Worm (Caenorhabditis elegans) whole organism, L2 larva: Measurements from ENCODE around the gene cal-7.

Experiments
- C34F6.9 ChIP-seq: fragments of 150-350 bp; optimal IDR thresholded peaks from 2 replicates; lab custom pipeline; 2014; ENCODE audit warnings: missing biosample characterization, missing genetic modification characterization
- F13H6.1 ChIP-seq: sonication (generic microtip); optimal IDR thresholded peaks from 2 replicates; lab custom pipeline; 2016; ENCODE audit warnings: missing genetic modification characterization, missing compliant biosample characterization
- R02D3.7 ChIP-seq: fragments of 150-350 bp; optimal IDR thresholded peaks from 2 replicates; lab custom pipeline; 2014; ENCODE audit warnings: missing biosample characterization, missing genetic modification characterization
- Y55F3AM.14 ChIP-seq: fragments of 200-800 bp; sonication (Bioruptor generic); optimal IDR thresholded peaks from 2 replicates; lab custom pipeline; 2018; ENCODE audit warnings: mild to moderate bottlenecking, missing genetic modification characterization, missing compliant biosample characterization
- ZK546.5 ChIP-seq: sonication (generic microtip); optimal IDR thresholded peaks from 2 replicates; lab custom pipeline; 2017; ENCODE audit warnings: missing biosample characterization, missing genetic modification characterization
- alr-1 ChIP-seq: fragments of 150-350 bp; optimal IDR thresholded peaks from 2 replicates; lab custom pipeline; 2014; ENCODE audit warnings: missing biosample characterization, missing genetic modification characterization
- aly-2 ChIP-seq: fragments of 150-350 bp; optimal IDR thresholded peaks from 2 replicates; lab custom pipeline; 2014; ENCODE audit warnings: missing biosample characterization, missing genetic modification characterization
- ama-1 ChIP-seq: fragments of 150-350 bp; optimal IDR thresholded peaks from 2 replicates; lab custom pipeline; 2018; ENCODE audit warnings: inconsistent platforms
- blmp-1 ChIP-seq: sonication (generic microtip); optimal IDR thresholded peaks from 2 replicates; lab custom pipeline; 2017; ENCODE audit warnings: missing genetic modification characterization, mild to moderate bottlenecking, missing compliant biosample characterization, antibody characterized with exemption, moderate library complexity; ENCODE audit not compliant: insufficient read depth
- ceh-16 ChIP-seq: fragments of 150-350 bp; optimal IDR thresholded peaks from 2 replicates; lab custom pipeline; 2014; ENCODE audit warnings: missing biosample characterization, missing genetic modification characterization
- ceh-82 ChIP-seq: fragments of 150-350 bp; optimal IDR thresholded peaks from 2 replicates; lab custom pipeline; 2014; ENCODE audit warnings: missing biosample characterization, missing genetic modification characterization
- crh-2 ChIP-seq: sonication (generic microtip); optimal IDR thresholded peaks from 2 replicates; lab custom pipeline; 2017; ENCODE audit warnings: missing biosample characterization, missing genetic modification characterization
- dmd-4 ChIP-seq: sonication (generic microtip); optimal IDR thresholded peaks from 2 replicates; lab custom pipeline; 2017; ENCODE audit warnings: missing biosample characterization, missing genetic modification characterization
- egl-27 ChIP-seq: sonication (generic microtip); optimal IDR thresholded peaks from 3 replicates; lab custom pipeline; 2017; ENCODE audit warnings: missing biosample characterization, missing genetic modification reagents, missing genetic modification characterization
- elt-1 ChIP-seq: fragments of 150-350 bp; optimal IDR thresholded peaks from 2 replicates; lab custom pipeline; 2014; ENCODE audit warnings: missing biosample characterization, missing genetic modification characterization
- elt-3 ChIP-seq: sonication (generic microtip); optimal IDR thresholded peaks from 2 replicates; lab custom pipeline; 2017; ENCODE audit warnings: missing biosample characterization, missing genetic modification characterization
- fos-1 ChIP-seq: fragments of 150-350 bp; optimal IDR thresholded peaks from 2 replicates; lab custom pipeline; 2014; ENCODE audit warnings: missing biosample characterization, missing genetic modification characterization
- gmeb-1 ChIP-seq: fragments of 150-350 bp; optimal IDR thresholded peaks from 2 replicates; lab custom pipeline; 2014; ENCODE audit warnings: missing biosample characterization, missing genetic modification characterization
- lin-11 ChIP-seq: fragments of 150-350 bp; sonication (generic microtip); optimal IDR thresholded peaks from 2 replicates; lab custom pipeline; 2014; ENCODE audit warnings: missing biosample characterization, missing genetic modification characterization, inconsistent platforms, mixed read lengths
- lin-13 ChIP-seq: fragments of 150-350 bp; optimal IDR thresholded peaks from 2 replicates; lab custom pipeline; 2014; ENCODE audit warnings: missing biosample characterization, missing genetic modification reagents, missing genetic modification characterization
- lin-39 ChIP-seq: fragments of 150-350 bp; optimal IDR thresholded peaks from 2 replicates; lab custom pipeline; 2014; ENCODE audit warnings: missing biosample characterization, missing genetic modification reagents, missing genetic modification characterization
- lsy-2 ChIP-seq, 2 experiments: fragments of 150-350 bp in 1 of 2; sonication (generic microtip) in 1 of 2; optimal IDR thresholded peaks; 2 replicates each; lab custom pipeline; 2014 to 2017; ENCODE audit warnings: missing biosample characterization in 2 of 2, missing genetic modification characterization in 2 of 2
- mab-5 ChIP-seq: fragments of 150-350 bp; optimal IDR thresholded peaks from 2 replicates; lab custom pipeline; 2014; ENCODE audit warnings: missing biosample characterization, missing genetic modification characterization
- mbf-1 ChIP-seq: sonication (generic microtip); optimal IDR thresholded peaks from 2 replicates; lab custom pipeline; 2017; ENCODE audit warnings: missing biosample characterization, missing genetic modification characterization
- mdl-1 ChIP-seq, 2 experiments: fragments of 150-350 bp in 1 of 2; sonication (generic microtip) in 1 of 2; optimal IDR thresholded peaks; 2 replicates each; lab custom pipeline; 2017; ENCODE audit warnings: missing biosample characterization in 2 of 2, missing genetic modification characterization in 2 of 2
- nhr-10 ChIP-seq: sonication (generic microtip); optimal IDR thresholded peaks from 2 replicates; lab custom pipeline; 2017; ENCODE audit warnings: missing biosample characterization, missing genetic modification characterization
- nhr-11 ChIP-seq: fragments of 150-350 bp; optimal IDR thresholded peaks from 2 replicates; lab custom pipeline; 2014; ENCODE audit warnings: missing biosample characterization, missing genetic modification characterization
- nhr-12 ChIP-seq: fragments of 150-350 bp; optimal IDR thresholded peaks from 2 replicates; lab custom pipeline; 2014; ENCODE audit warnings: missing biosample characterization, missing genetic modification characterization
- nhr-129 ChIP-seq: fragments of 150-350 bp; optimal IDR thresholded peaks from 2 replicates; lab custom pipeline; 2014; ENCODE audit warnings: missing biosample characterization, missing genetic modification characterization
- nhr-21 ChIP-seq: fragments of 150-350 bp; optimal IDR thresholded peaks from 2 replicates; lab custom pipeline; 2014; ENCODE audit warnings: missing biosample characterization, missing genetic modification characterization
- nhr-23 ChIP-seq: fragments of 150-350 bp; optimal IDR thresholded peaks from 2 replicates; lab custom pipeline; 2014; ENCODE audit warnings: missing biosample characterization, missing genetic modification reagents, missing genetic modification characterization
- nhr-237 ChIP-seq: fragments of 150-350 bp; optimal IDR thresholded peaks from 2 replicates; lab custom pipeline; 2014; ENCODE audit warnings: missing biosample characterization, missing genetic modification characterization
- nhr-25 ChIP-seq: fragments of 150-350 bp; sonication (generic microtip); optimal IDR thresholded peaks from 3 replicates; lab custom pipeline; 2014; ENCODE audit warnings: missing biosample characterization, missing genetic modification characterization
- nhr-6 ChIP-seq: fragments of 150-350 bp; optimal IDR thresholded peaks from 2 replicates; lab custom pipeline; 2014; ENCODE audit warnings: missing biosample characterization, missing genetic modification characterization
- nhr-77 ChIP-seq: fragments of 150-350 bp; optimal IDR thresholded peaks from 2 replicates; lab custom pipeline; 2014; ENCODE audit warnings: missing biosample characterization, missing genetic modification characterization
- peb-1 ChIP-seq: fragments of 150-350 bp; optimal IDR thresholded peaks from 2 replicates; lab custom pipeline; 2014; ENCODE audit warnings: missing biosample characterization, missing genetic modification characterization
- sem-4 ChIP-seq: fragments of 150-350 bp; optimal IDR thresholded peaks from 2 replicates; lab custom pipeline; 2014; ENCODE audit warnings: missing biosample characterization, missing genetic modification reagents, missing genetic modification characterization
- skn-1 ChIP-seq: sonication (generic microtip); optimal IDR thresholded peaks from 2 replicates; lab custom pipeline; 2017; ENCODE audit warnings: missing biosample characterization, missing genetic modification characterization
- sma-3 ChIP-seq: sonication (generic microtip); optimal IDR thresholded peaks from 2 replicates; lab custom pipeline; 2016; ENCODE audit warnings: missing genetic modification reagents, missing genetic modification characterization, missing compliant biosample characterization
- sma-9 ChIP-seq, 2 experiments: fragments of 150-350 bp in 1 of 2; sonication (generic microtip) in 1 of 2; optimal IDR thresholded peaks; 2 replicates each; lab custom pipeline; 2014 to 2016; ENCODE audit warnings: missing genetic modification characterization in 2 of 2, mild to moderate bottlenecking in 1 of 2, missing biosample characterization in 1 of 2, missing compliant biosample characterization in 1 of 2, missing genetic modification reagents in 1 of 2, moderate library complexity in 1 of 2
- snpc-4 ChIP-seq: fragments of 150-350 bp; optimal IDR thresholded peaks from 2 replicates; lab custom pipeline; 2014; ENCODE audit warnings: missing biosample characterization, missing genetic modification characterization
- unc-39 ChIP-seq: fragments of 150-350 bp; optimal IDR thresholded peaks from 2 replicates; lab custom pipeline; 2014; ENCODE audit warnings: missing biosample characterization, missing genetic modification characterization
- unc-55 ChIP-seq: fragments of 150-350 bp; sonication (generic microtip); optimal IDR thresholded peaks from 3 replicates; lab custom pipeline; 2014; ENCODE audit warnings: missing biosample characterization, missing genetic modification reagents, missing genetic modification characterization
- unc-62 ChIP-seq: fragments of 150-350 bp; optimal IDR thresholded peaks from 2 replicates; lab custom pipeline; 2014; ENCODE audit warnings: missing biosample characterization, missing genetic modification reagents, missing genetic modification characterization
- zag-1 ChIP-seq: fragments of 150-350 bp; optimal IDR thresholded peaks from 2 replicates; lab custom pipeline; 2014; ENCODE audit warnings: missing biosample characterization, missing genetic modification characterization
- ztf-1 ChIP-seq: fragments of 200-800 bp; sonication (Bioruptor generic); conservative IDR thresholded peaks from 2 replicates; pipeline ENCODE4 v1.3.6; 2022; ENCODE audit warnings: missing genetic modification characterization, missing compliant biosample characterization
- ztf-11 ChIP-seq: sonication (generic microtip); optimal IDR thresholded peaks from 2 replicates; lab custom pipeline; 2017; ENCODE audit warnings: missing biosample characterization, missing genetic modification characterization
- ztf-4 ChIP-seq: fragments of 150-350 bp; optimal IDR thresholded peaks from 2 replicates; lab custom pipeline; 2014; ENCODE audit warnings: missing biosample characterization, missing genetic modification characterization

Gene cal-7

ce11 chrV:9730743-9731706 is 2.9 kb upstream of the cal-7 start:
- TF ChIP-seq ZK546.5 (tag; lab: Kevin White, UChicago): peak; percentile 61
- TF ChIP-seq nhr-12 (tag; lab: Kevin White, UChicago): no peak
- peak; percentile 93 for TF ChIP-seq zag-1
- peak; percentile 76 for TF ChIP-seq blmp-1 (tag; lab: Kevin White, UChicago)
- TF ChIP-seq ztf-11: peak; percentile 39
- TF ChIP-seq nhr-11 (tag; lab: Kevin White, UChicago): peak; percentile 77
- no peak for TF ChIP-seq elt-3 (tag; lab: Kevin White, UChicago)
- TF ChIP-seq ztf-4 (tag; lab: Kevin White, UChicago): peak; percentile 94
- peak; percentile 90 to 98 for TF ChIP-seq mdl-1 (tag; optimal IDR thresholded peaks at IDR 0.05; lab: Kevin White, UChicago)
- TF ChIP-seq fos-1 (tag; lab: Kevin White, UChicago): peak; percentile 97
- TF ChIP-seq F13H6.1 (tag; lab: Kevin White, UChicago): peak; percentile 98
- peak; percentile 69 for TF ChIP-seq unc-39 (tag; lab: Kevin White, UChicago)
- TF ChIP-seq ceh-82: no peak
- TF ChIP-seq mbf-1: no peak
- peak; percentile 90 to 98 for TF ChIP-seq lsy-2 (tag; optimal IDR thresholded peaks at IDR 0.05; lab: Kevin White, UChicago)
- no peak for TF ChIP-seq alr-1 (tag; lab: Kevin White, UChicago)
- 0 out of 2 replicates have a peak, but pooled peaks have one; percentile 63 for TF ChIP-seq ztf-1
- peak; percentile 61 for TF ChIP-seq sem-4 (tag; lab: Kevin White, UChicago)
- TF ChIP-seq nhr-10 (tag; lab: Kevin White, UChicago): peak; percentile 23
- peak; percentile 96 for TF ChIP-seq nhr-21 (tag; lab: Kevin White, UChicago)
- TF ChIP-seq unc-55: peak; percentile 95
- TF ChIP-seq egl-27: peak; percentile 85
- no peak for TF ChIP-seq unc-62 (GFP tag; lab: Kevin White, UChicago)
- peak; percentile 98 for TF ChIP-seq nhr-129 (tag; lab: Kevin White, UChicago)
- TF ChIP-seq elt-1 (tag; lab: Kevin White, UChicago): no peak
- TF ChIP-seq nhr-237 (tag; lab: Kevin White, UChicago): no peak
- TF ChIP-seq snpc-4 (tag; lab: Kevin White, UChicago): peak; percentile 79
- TF ChIP-seq C34F6.9 (tag; lab: Kevin White, UChicago): peak; percentile 96
- TF ChIP-seq nhr-25 (tag; lab: Kevin White, UChicago): peak; percentile 93
- TF ChIP-seq lin-11 (tag; lab: Kevin White, UChicago): peak; percentile 98
- TF ChIP-seq ama-1 (lab: Kevin White, UChicago): peak; percentile 99
- TF ChIP-seq sma-3 (GFP tag; lab: Kevin White, UChicago): peak; percentile 93
- TF ChIP-seq nhr-6 (tag; lab: Kevin White, UChicago): peak; percentile 77
- no peak for TF ChIP-seq nhr-77 (tag; lab: Kevin White, UChicago)
- TF ChIP-seq gmeb-1 (tag; lab: Kevin White, UChicago): peak; percentile 68
- peak; percentile 91 for TF ChIP-seq ceh-16 (tag; lab: Kevin White, UChicago)
- no peak for TF ChIP-seq dmd-4 (tag; lab: Kevin White, UChicago)
- no peak for TF ChIP-seq nhr-23 (tag; lab: Kevin White, UChicago)
- TF ChIP-seq Y55F3AM.14 (GFP tag; lab: Kevin White, UChicago): peak; percentile 90
- peak; percentile 80 for TF ChIP-seq lin-39 (tag; lab: Kevin White, UChicago)
- TF ChIP-seq sma-9 (GFP tag; optimal IDR thresholded peaks at IDR 0.05; lab: Kevin White, UChicago): peak; percentile 90
- no peak for TF ChIP-seq sma-9 (tag; optimal IDR thresholded peaks at IDR 0.05; lab: Kevin White, UChicago)
- TF ChIP-seq mab-5 (tag; lab: Kevin White, UChicago): peak; percentile 76
- no peak for TF ChIP-seq peb-1
- no peak for TF ChIP-seq R02D3.7
- peak; percentile 98 for TF ChIP-seq crh-2
- peak; percentile 88 for TF ChIP-seq lin-13
- TF ChIP-seq aly-2: no peak
- peak; percentile 55 for TF ChIP-seq skn-1 (tag; lab: Kevin White, UChicago)
- TF ChIP-seq, all 48 proteins: peak for 34
